Fruit fly (Drosophila melanogaster) Kc167 (cell line): Measurements from ENCODE around the gene CG3568.

Experiments used
- Myc ChIP-seq: fragments of >200 bp; optimal IDR thresholded peaks from 2 replicates; lab custom pipeline; 2017; ENCODE audit warnings: missing external identifiers
- Sin3A ChIP-seq: fragments of >200 bp; optimal IDR thresholded peaks from 2 replicates; lab custom pipeline; 2018; ENCODE audit warnings: missing external identifiers
- h ChIP-seq: fragments of >200 bp; optimal IDR thresholded peaks from 3 replicates; lab custom pipeline; 2018; ENCODE audit warnings: missing external identifiers
- insv ChIP-seq: fragments of >200 bp; optimal IDR thresholded peaks from 3 replicates; lab custom pipeline; 2018; ENCODE audit warnings: missing external identifiers
- psq ChIP-seq: fragments of >200 bp; optimal IDR thresholded peaks from 2 replicates; lab custom pipeline; 2017; ENCODE audit warnings: missing external identifiers
- ttk ChIP-seq: sonication (Bioruptor generic); optimal IDR thresholded peaks from 2 replicates; lab custom pipeline; 2017; ENCODE audit warnings: missing external identifiers

Gene CG3568

DNA sequence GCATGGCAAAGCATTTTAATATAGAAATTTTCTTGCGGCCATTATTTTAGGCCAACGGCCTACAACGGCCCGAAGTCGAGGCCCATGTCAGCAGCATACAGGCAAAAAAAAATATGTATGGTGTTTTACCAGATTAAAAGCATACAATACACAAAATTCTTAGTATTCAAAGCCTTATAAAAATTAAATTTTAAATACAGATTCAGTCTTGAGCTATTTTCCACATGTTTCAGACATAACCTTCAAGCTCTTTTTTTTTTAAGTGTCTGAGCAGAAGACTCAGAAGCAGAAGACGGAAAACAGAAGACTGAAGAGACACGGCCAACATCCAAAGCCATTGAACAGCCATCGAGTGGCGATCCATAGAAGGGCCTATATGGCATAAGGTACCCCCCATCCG, 39.3 kb downstream of the CG3568 start:
- no peak for TF ChIP-seq h (lab: Kevin White, UChicago)
- TF ChIP-seq Sin3A (lab: Kevin White, UChicago) = no peak
- no peak for TF ChIP-seq insv (lab: Kevin White, UChicago)
- TF ChIP-seq ttk (lab: Kevin White, UChicago) = no peak
- TF ChIP-seq Myc (lab: Kevin White, UChicago) = no peak
- TF ChIP-seq psq (lab: Kevin White, UChicago) = no peak

DNA sequence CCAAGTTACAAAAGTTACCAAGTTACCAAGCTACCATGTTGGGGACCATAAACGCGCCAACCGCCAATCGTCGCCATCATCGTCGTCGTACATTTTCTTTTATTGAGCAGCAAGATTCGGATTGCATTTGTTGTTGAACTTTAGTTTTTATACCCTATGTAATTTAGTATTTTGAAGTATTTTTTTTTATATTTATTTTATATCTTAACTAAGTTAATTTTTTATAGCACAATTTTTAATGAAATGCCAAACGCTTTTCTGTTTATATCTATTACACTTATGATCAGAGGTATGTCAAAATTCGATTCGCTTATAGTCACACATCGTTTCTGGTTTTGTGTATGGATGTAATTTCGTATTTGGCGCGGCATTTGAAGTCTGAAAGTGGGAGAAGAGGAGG, 40.0 kb downstream of the CG3568 start:
- TF ChIP-seq insv (lab: Kevin White, UChicago) (no peak), ttk (lab: Kevin White, UChicago) (no peak), Sin3A (lab: Kevin White, UChicago) (no peak), Myc (lab: Kevin White, UChicago) (no peak), h (lab: Kevin White, UChicago) (no peak), psq (lab: Kevin White, UChicago) (no peak)

DNA sequence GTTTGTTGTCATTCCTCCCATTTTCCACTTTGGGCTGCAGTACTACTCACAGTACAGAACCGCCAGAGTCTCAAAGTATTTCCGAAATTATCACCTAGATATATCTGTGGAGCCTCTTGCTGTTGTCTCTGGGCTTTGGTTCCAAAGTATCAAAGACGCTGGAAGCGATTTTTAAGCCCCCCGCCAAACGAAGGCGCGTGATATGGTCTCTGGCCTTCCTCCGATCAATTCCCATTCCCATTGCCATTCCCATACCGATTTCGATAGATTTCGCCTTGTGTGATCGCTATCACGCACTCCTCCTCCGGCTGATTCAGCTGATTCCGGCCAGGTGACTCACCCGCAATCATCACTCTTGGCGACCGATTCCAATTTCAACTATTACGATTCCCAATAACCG, 45.2 kb downstream of the CG3568 start:
- TF ChIP-seq Myc (lab: Kevin White, UChicago) (no peak), Sin3A (lab: Kevin White, UChicago) (no peak), ttk (lab: Kevin White, UChicago) (no peak), insv (lab: Kevin White, UChicago) (no peak), h (lab: Kevin White, UChicago) (no peak), psq (lab: Kevin White, UChicago) (no peak)

DNA sequence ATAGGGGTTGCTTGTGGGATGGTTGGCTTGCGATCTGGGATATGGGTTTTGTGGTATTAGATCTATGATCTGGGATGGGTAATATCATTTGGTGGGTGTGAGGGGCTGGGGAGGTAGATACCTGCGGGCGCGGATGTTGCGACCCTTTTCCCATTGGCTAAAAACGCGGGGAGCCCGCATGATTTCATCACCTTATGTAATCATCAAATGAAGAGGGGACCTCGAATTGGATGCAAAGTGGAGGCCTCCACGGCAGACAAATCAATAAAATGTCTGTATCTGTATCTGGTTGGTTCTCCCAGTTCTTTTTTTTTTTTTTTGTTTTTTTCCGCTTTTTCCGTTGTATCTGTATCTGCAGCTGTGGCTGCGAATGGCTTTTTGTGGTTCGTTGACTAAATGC, 46.6 kb downstream of the CG3568 start:
- TF ChIP-seq ttk (lab: Kevin White, UChicago) (no peak), psq (lab: Kevin White, UChicago) (no peak), h (lab: Kevin White, UChicago) (no peak), Sin3A (lab: Kevin White, UChicago) (no peak), insv (lab: Kevin White, UChicago) (no peak), Myc (lab: Kevin White, UChicago) (no peak)

DNA sequence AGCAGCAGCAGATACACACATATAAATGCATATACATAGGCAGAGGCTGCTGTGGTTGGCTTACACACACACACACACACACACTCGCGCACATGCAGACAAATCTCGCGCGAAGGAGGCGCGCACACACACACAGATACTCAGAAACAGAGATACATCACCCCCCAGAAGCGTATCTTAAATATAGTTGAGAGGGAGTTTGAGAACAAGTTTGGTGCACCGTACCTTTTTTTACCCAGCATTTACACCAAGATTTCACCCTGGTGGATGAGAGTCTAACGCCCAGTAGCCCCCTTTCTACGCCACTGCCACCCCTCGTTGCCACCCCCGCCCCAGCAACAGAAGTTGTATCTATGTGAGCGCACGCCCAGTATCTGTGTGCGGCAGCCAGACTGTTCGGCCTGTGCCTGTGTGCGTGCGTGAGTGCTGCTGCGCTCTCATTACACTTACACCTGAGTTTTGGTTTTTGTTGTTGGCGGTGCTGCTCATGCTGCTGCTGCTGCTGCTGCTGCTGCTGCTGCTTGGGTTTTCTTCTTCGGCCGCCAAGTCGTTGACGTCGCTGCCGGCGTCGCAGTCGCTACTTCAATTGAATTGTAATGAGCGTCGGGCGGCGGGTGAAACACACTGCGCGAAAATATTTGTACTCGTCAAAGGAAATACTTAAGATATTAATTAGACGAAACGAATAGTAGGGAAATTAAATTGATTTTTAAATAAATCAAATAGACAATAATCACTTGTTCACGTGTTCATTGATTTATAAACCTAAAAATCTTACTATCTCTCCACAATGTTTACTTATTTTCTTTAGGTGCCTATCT, 47.7 kb downstream of the CG3568 start:
- TF ChIP-seq h (lab: Kevin White, UChicago) (no peak), insv (lab: Kevin White, UChicago) (no peak), ttk (lab: Kevin White, UChicago) (no peak), Sin3A (lab: Kevin White, UChicago) (no peak), Myc (lab: Kevin White, UChicago) (no peak), psq (lab: Kevin White, UChicago) (no peak)

DNA sequence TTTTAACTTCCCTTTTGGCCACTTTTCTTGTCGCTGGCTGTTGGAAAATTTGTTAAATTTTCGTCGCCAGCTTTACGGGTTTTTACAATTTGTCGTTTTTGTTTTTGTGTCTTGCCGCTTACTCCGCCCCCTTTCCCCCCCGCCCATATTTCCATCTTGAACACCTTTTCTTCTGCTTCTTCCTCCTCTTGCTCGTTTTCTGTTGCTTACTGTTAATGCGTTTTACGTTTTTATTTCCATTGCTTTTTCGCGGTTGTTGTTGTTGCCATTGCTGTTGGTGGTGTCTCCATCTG, 48.3 kb downstream of the CG3568 start:
- TF ChIP-seq ttk (lab: Kevin White, UChicago) (no peak), Sin3A (lab: Kevin White, UChicago) (no peak), insv (lab: Kevin White, UChicago) (no peak), h (lab: Kevin White, UChicago) (no peak), Myc (lab: Kevin White, UChicago) (no peak), psq (lab: Kevin White, UChicago) (no peak)

DNA sequence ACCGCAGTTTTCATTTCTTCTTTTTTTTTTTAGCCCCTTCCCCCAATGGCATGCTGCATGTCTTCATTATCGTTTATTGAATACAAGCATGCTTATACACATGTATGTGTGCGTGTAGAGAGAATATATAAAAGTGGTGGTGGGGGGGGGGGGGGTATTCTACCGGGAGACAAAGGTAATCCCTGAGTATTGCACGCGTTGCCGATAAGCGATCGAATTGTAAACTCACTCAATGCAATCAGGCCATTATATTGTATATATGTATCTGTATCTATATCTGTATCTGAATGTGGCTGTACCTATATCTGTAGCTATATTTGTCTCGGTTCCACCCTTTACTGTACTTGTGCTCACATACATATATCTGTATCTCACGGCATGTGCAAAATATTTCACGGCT, 49.8 kb downstream of the CG3568 start:
- no peak for TF ChIP-seq insv (lab: Kevin White, UChicago)
- no peak for TF ChIP-seq Sin3A (lab: Kevin White, UChicago)
- no peak for TF ChIP-seq ttk (lab: Kevin White, UChicago)
- no peak for TF ChIP-seq h (lab: Kevin White, UChicago)
- TF ChIP-seq psq (lab: Kevin White, UChicago) = no peak
- TF ChIP-seq Myc (lab: Kevin White, UChicago) = no peak
